Worm (Caenorhabditis elegans) whole organism, early embryonic: ENCODE measurements around the gene slcr-46.1.

Source experiments
- B0310.2 ChIP-seq: sonication (generic microtip); optimal IDR thresholded peaks from 2 replicates; lab custom pipeline; 2016; ENCODE audit warnings: mild to moderate bottlenecking, missing genetic modification characterization, missing compliant biosample characterization
- F13C5.2 ChIP-seq: sonication (generic microtip); optimal IDR thresholded peaks from 2 replicates; lab custom pipeline; 2017; ENCODE audit warnings: mild to moderate bottlenecking, missing genetic modification characterization, inconsistent platforms, missing compliant biosample characterization
- aly-1 ChIP-seq: sonication (generic microtip); optimal IDR thresholded peaks from 2 replicates; lab custom pipeline; 2016; ENCODE audit warnings: missing genetic modification characterization, missing compliant biosample characterization
- ama-1 ChIP-seq: fragments of 150-350 bp; optimal IDR thresholded peaks from 2 replicates; lab custom pipeline; 2014
- ceh-13 ChIP-seq: fragments of 200-800 bp; sonication (Bioruptor generic); optimal IDR thresholded peaks from 2 replicates; lab custom pipeline; 2018; ENCODE audit warnings: mild to moderate bottlenecking, missing genetic modification characterization, missing compliant biosample characterization
- ceh-36 ChIP-seq: sonication (generic microtip); optimal IDR thresholded peaks from 2 replicates; lab custom pipeline; 2016; ENCODE audit warnings: missing genetic modification characterization, inconsistent platforms, missing compliant biosample characterization
- ets-7 ChIP-seq: sonication (generic microtip); optimal IDR thresholded peaks from 2 replicates; lab custom pipeline; 2016; ENCODE audit warnings: missing genotype, missing genetic modification characterization, missing compliant biosample characterization
- flt-1 ChIP-seq: fragments of 200-800 bp; sonication (Bioruptor generic); IDR thresholded peaks from 2 replicates; pipeline ENCODE4 v1.3.6; 2022; ENCODE audit warnings: missing genetic modification characterization, missing compliant biosample characterization
- hmbx-1 ChIP-seq: sonication (generic microtip); optimal IDR thresholded peaks from 2 replicates; lab custom pipeline; 2016; ENCODE audit warnings: mild to moderate bottlenecking, missing genetic modification characterization, missing compliant biosample characterization
- hmg-4 ChIP-seq: fragments of 200-800 bp; sonication (Bioruptor generic); optimal IDR thresholded peaks from 2 replicates; lab custom pipeline; 2018; ENCODE audit warnings: mild to moderate bottlenecking, missing genetic modification characterization, missing compliant biosample characterization
- hnd-1 ChIP-seq: sonication (generic microtip); optimal IDR thresholded peaks from 2 replicates; lab custom pipeline; 2016; ENCODE audit warnings: missing genetic modification characterization, missing compliant biosample characterization
- pes-1 ChIP-seq: fragments of 200-800 bp; sonication (Bioruptor generic); IDR thresholded peaks from 2 replicates; pipeline ENCODE4 v1.3.6; 2022; ENCODE audit warnings: missing genetic modification reagents, missing genetic modification characterization, missing compliant biosample characterization
- scrt-1 ChIP-seq: fragments of 200-800 bp; sonication (Bioruptor generic); IDR thresholded peaks from 2 replicates; pipeline ENCODE4 v1.3.6; 2022; ENCODE audit warnings: missing genetic modification characterization, missing compliant biosample characterization
- sea-1 ChIP-seq: fragments of 200-800 bp; sonication (Bioruptor generic); conservative IDR thresholded peaks from 2 replicates; pipeline ENCODE4 v1.3.6; 2022; ENCODE audit warnings: missing genetic modification characterization, missing compliant biosample characterization
- tbx-11 ChIP-seq: fragments of 200-800 bp; sonication (Bioruptor generic); IDR thresholded peaks from 2 replicates; pipeline ENCODE4 v1.3.6; 2022; ENCODE audit warnings: missing genetic modification characterization, missing compliant biosample characterization
- tbx-37 ChIP-seq: fragments of 200-800 bp; sonication (Bioruptor generic); conservative IDR thresholded peaks from 2 replicates; pipeline ENCODE4 v1.3.6; 2022; ENCODE audit warnings: missing genetic modification reagents, missing genetic modification characterization, missing compliant biosample characterization
- tra-4 ChIP-seq: sonication (generic microtip); optimal IDR thresholded peaks from 2 replicates; lab custom pipeline; 2017; ENCODE audit warnings: missing genetic modification characterization, missing compliant biosample characterization

slcr-46.1 gene

DNA sequence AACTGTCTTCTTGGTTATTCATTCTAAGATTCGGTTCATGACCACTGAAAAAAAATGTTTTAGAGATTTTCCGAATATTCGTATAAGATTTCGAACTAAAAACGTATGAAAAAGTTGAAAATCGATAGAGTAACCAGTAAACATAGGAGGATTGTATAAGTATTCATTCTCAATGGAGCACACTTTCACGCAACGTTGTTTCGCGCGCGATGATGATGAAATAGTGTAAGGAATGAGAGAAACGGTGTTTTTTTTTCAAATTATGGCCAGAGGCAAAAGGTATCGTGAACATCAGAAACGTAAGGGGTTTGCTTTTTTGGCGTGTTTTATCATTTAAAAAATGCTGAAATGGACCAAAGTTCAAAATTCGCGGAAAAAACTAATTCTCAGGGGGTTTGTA, 12.6 kb upstream of the slcr-46.1 start, which contains the start of gene pqn-65:
Gene pqn-65 (minus strand): TSS at position 54 of the 400 bp plus-strand sequence.
- no peak for TF ChIP-seq flt-1 (GFP tag; lab: Robert Waterston, UW)
- TF ChIP-seq F13C5.2 (tag; lab: Kevin White, UChicago): no peak
- TF ChIP-seq hnd-1 (tag; lab: Kevin White, UChicago): no peak
- TF ChIP-seq hmg-4: no peak
- TF ChIP-seq scrt-1 (GFP tag; lab: Robert Waterston, UW): no peak
- TF ChIP-seq tra-4 (tag; lab: Kevin White, UChicago): no peak
- TF ChIP-seq ets-7 (tag; lab: Kevin White, UChicago): no peak
- no peak for TF ChIP-seq ceh-36
- TF ChIP-seq tbx-11 (GFP tag; lab: Robert Waterston, UW): no peak
- no peak for TF ChIP-seq aly-1 (tag; lab: Kevin White, UChicago)
- TF ChIP-seq ama-1: no peak
- no peak for TF ChIP-seq B0310.2 (tag; lab: Kevin White, UChicago)
- no peak for TF ChIP-seq ceh-13 (GFP tag; lab: Kevin White, UChicago)
- TF ChIP-seq pes-1 (GFP tag; lab: Robert Waterston, UW): no peak

DNA sequence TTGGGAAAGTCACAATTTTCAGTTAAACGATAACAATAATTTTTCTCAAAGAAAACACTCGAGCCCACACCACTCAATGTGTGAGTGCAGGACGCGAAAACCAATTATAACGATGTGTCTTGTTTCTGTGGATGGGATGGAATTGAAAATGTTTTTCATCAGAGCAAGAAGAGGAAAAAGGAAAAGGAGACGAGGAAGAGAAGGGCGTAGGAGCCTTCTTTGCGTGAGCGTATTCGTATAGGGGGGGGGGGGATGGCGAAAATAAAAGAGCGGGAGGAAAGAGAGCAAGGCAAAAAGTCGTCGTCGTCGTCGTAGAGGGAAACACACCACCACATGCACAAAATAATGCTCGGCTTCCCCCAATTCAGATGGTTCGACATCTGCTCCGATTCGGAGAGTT, 12.1 kb upstream of the slcr-46.1 start:
- TF ChIP-seq hmg-4: peak; percentile 37
- TF ChIP-seq aly-1 (tag; lab: Kevin White, UChicago): peak; percentile 48
- no peak for TF ChIP-seq scrt-1 (GFP tag; lab: Robert Waterston, UW)

DNA sequence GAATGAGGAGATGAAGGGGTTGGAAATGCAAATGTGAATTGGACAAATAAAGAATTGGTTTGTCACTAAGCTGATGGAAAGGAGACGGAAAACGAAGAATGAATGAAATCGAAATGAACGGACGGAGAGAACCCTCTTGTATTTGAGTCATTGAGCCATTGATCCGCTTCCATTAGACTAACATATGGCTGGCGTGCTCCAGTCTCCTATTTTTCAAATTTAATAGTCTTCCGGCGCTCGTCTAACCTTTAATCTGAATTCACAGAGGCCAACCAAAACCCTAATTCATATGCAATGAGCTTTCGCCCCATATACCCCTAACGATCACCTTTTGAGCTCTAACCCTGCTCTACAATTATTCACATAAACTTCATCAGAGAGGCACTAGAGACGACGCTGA, 10.1 kb upstream of the slcr-46.1 start, which contains the start of gene C46C11.3:
Gene C46C11.3 (plus strand): TSS at position 301 of the 400 bp plus-strand sequence.
- TF ChIP-seq flt-1 (GFP tag; lab: Robert Waterston, UW): no peak
- no peak for TF ChIP-seq hnd-1 (tag; lab: Kevin White, UChicago)
- no peak for TF ChIP-seq scrt-1 (GFP tag; lab: Robert Waterston, UW)
- no peak for TF ChIP-seq hmbx-1 (tag; lab: Kevin White, UChicago)

ce11 chrX:4623707-4624106, 8.5 kb upstream of the slcr-46.1 start:
- TF ChIP-seq hmbx-1 (tag; lab: Kevin White, UChicago) (no peak), flt-1 (GFP tag; lab: Robert Waterston, UW) (no peak), hmg-4 (no peak), B0310.2 (tag; lab: Kevin White, UChicago) (no peak), sea-1 (no peak), ama-1 (no peak), ceh-36 (no peak), hnd-1 (tag; lab: Kevin White, UChicago) (no peak), ceh-13 (GFP tag; lab: Kevin White, UChicago) (no peak), tbx-37 (GFP tag; lab: Robert Waterston, UW) (no peak), pes-1 (GFP tag; lab: Robert Waterston, UW) (no peak), aly-1 (tag; lab: Kevin White, UChicago) (no peak)

ce11 chrX:4625080-4625479, 7.1 kb upstream of the slcr-46.1 start:
- TF ChIP-seq B0310.2 (tag; lab: Kevin White, UChicago): no peak
- no peak for TF ChIP-seq F13C5.2 (tag; lab: Kevin White, UChicago)

DNA sequence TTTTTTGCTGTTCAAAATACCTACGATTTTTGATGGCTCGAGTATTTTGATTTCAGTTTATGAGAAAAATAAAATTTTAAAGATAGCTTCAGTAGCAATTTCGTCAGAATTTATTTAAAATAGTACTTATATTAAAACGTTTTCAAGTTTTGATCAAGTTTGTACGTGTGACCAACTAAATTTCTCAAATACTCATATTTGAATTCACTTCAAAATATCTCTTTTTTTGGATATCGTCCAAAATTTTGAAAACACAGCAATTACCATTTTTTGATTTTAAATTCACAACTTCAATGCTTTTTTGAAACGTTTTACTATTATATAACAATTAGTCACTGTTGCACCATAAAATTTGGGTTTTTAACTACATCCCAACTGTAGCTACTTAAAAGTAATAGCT, 5.3 kb upstream of the slcr-46.1 start:
- TF ChIP-seq scrt-1 (GFP tag; lab: Robert Waterston, UW) (no peak), F13C5.2 (tag; lab: Kevin White, UChicago) (no peak), ceh-13 (GFP tag; lab: Kevin White, UChicago) (no peak), B0310.2 (tag; lab: Kevin White, UChicago) (no peak), flt-1 (GFP tag; lab: Robert Waterston, UW) (no peak), hmg-4 (no peak), aly-1 (tag; lab: Kevin White, UChicago) (no peak), tbx-11 (GFP tag; lab: Robert Waterston, UW) (no peak), ama-1 (no peak), pes-1 (GFP tag; lab: Robert Waterston, UW) (no peak), tbx-37 (GFP tag; lab: Robert Waterston, UW) (no peak), hnd-1 (tag; lab: Kevin White, UChicago) (no peak), ets-7 (tag; lab: Kevin White, UChicago) (no peak), ceh-36 (no peak), tra-4 (tag; lab: Kevin White, UChicago) (no peak), sea-1 (no peak), hmbx-1 (tag; lab: Kevin White, UChicago) (no peak)

DNA sequence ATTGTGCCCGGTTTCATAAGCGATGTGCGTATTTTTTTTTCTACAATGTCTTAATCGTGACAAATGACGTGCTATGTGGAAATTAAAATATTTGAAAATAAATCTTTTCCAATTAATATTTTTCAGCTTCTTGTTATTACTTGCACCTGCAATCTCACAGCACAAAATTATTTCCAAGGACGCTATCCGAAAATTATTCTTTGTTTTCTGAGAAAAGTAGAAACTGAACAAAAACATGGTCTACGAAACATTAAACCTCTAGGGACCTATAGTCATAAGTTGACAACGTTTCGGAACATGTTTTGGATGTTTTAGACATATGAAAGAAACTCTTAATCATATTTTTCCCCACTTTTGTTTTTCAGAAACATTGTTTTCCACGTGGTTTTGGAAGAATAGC, 3.8 kb upstream of the slcr-46.1 start:
- no peak for TF ChIP-seq ceh-13 (GFP tag; lab: Kevin White, UChicago)
- TF ChIP-seq ama-1: no peak
- no peak for TF ChIP-seq F13C5.2 (tag; lab: Kevin White, UChicago)
- no peak for TF ChIP-seq ets-7 (tag; lab: Kevin White, UChicago)
- TF ChIP-seq pes-1 (GFP tag; lab: Robert Waterston, UW): no peak
- no peak for TF ChIP-seq tra-4 (tag; lab: Kevin White, UChicago)

ce11 chrX:4628817-4629575, 3.2 kb upstream of the slcr-46.1 start:
- TF ChIP-seq tbx-11 (GFP tag; lab: Robert Waterston, UW): no peak
- TF ChIP-seq hnd-1 (tag; lab: Kevin White, UChicago): no peak
